Fruit fly (Drosophila melanogaster): ENCODE results near the gene Dscam2.

Dscam2 gene

DNA sequence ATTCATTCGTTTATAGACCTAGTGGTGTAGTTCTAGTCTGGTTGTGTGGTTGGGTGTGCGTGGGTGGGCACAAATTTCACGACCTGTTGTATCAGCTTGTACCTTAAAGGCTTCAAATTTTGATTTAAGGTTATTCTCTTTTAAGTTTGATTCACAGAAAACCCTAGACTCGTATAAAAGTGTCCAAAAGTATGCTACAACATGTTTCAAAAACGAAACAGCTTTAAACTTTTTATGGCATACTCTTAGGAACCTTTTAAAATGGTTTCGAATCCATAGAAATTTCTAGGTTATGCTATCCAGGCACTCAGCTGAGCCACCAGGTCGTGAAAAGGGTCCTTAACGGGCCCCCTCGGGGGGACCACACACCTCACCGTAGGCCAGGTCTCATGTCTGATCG lies 27.8 kb downstream of the Dscam2 start:
- TF ChIP-seq cnc (optimal IDR thresholded peaks at IDR 0.05) (no peak), CG11617 (GFP tag; optimal IDR thresholded peaks at IDR 0.05) (no peak), CG14711 (tag; optimal IDR thresholded peaks at IDR 0.05) (no peak), CG7101 (tag; optimal IDR thresholded peaks at IDR 0.05) (no peak), pad (GFP tag; optimal IDR thresholded peaks at IDR 0.05) (no peak), Clk (GFP tag; optimal IDR thresholded peaks at IDR 0.05) (no peak), tj (GFP tag; optimal IDR thresholded peaks at IDR 0.05) (no peak), bab1 (GFP tag; optimal IDR thresholded peaks at IDR 0.05) (no peak), Mnt (GFP tag; optimal IDR thresholded peaks at IDR 0.05) (no peak), toe (GFP tag; optimal IDR thresholded peaks at IDR 0.05) (no peak), cic (GFP tag; optimal IDR thresholded peaks at IDR 0.05) (no peak)

DNA sequence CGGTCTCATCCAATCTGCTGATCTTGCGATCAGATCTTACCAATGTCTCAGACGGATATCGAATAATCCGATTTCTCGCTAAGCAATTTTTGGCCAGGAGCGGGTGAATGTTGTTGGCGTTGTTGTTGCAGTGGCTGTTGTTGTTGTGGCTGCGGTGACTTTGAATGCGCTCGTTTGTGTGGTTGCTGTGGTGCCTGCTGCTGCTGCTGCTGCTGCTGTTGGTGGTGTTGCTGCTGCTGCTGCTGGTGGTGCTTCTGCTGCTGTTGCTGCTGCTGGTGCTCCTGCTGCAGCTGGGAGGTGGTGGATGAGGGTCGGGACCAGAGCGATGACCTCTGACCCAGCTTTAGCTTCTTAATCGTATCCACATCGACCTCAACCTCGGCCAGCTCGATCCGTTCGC lies 28.4 kb downstream of the Dscam2 start:
- TF ChIP-seq tj (GFP tag; optimal IDR thresholded peaks at IDR 0.05) (no peak), Mnt (GFP tag; optimal IDR thresholded peaks at IDR 0.05) (no peak), Hr96 (GFP tag; optimal IDR thresholded peaks at IDR 0.05) (no peak), bab1 (GFP tag; optimal IDR thresholded peaks at IDR 0.05) (no peak), kay (GFP tag; ENCODE audit: borderline replicate concordance) (no peak), CG1620 (GFP tag; optimal IDR thresholded peaks at IDR 0.05) (no peak), CG14711 (tag; optimal IDR thresholded peaks at IDR 0.05) (no peak), pad (GFP tag; optimal IDR thresholded peaks at IDR 0.05) (no peak), toe (GFP tag; optimal IDR thresholded peaks at IDR 0.05) (no peak), Crg-1 (GFP tag; optimal IDR thresholded peaks at IDR 0.05) (no peak), CG7101 (tag; optimal IDR thresholded peaks at IDR 0.05) (no peak), CG12768 (GFP tag; optimal IDR thresholded peaks at IDR 0.05) (no peak)

DNA sequence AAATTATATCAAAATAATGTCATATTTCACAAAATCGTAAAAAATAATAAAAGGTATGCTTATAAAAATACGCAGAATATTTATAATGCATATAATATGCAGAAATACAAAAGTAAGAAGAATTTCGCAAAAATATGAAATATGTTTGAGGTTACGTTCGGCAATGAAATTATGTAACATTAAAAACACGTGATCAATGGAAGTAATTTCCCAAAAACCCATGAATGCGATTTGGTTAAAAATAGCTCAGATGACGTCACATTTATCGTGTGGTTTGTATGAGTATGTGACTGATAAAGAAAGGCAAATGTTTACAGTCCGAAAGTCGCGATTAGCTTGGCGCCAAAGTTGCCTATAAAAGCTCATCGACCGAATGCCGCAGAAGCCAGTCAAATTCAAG lies 32.0 kb downstream of the Dscam2 start, which contains the start of gene CG8620:
CG8620 (plus strand) TSS at position 387 of the 400 bp plus-strand sequence.
- TF ChIP-seq CG7045 (GFP tag; optimal IDR thresholded peaks at IDR 0.05) (no peak), CG33017 (tag; optimal IDR thresholded peaks at IDR 0.05) (no peak), tj (GFP tag; optimal IDR thresholded peaks at IDR 0.05) (no peak), cnc (optimal IDR thresholded peaks at IDR 0.05) (no peak), toe (GFP tag; optimal IDR thresholded peaks at IDR 0.05) (no peak), kay (GFP tag; ENCODE audit: borderline replicate concordance) (no peak), ovo (GFP tag; optimal IDR thresholded peaks at IDR 0.05) (no peak), CG5204 (GFP tag; optimal IDR thresholded peaks at IDR 0.05) (no peak), CG1620 (GFP tag; optimal IDR thresholded peaks at IDR 0.05) (no peak), Clk (GFP tag; optimal IDR thresholded peaks at IDR 0.05) (no peak), cic (GFP tag; optimal IDR thresholded peaks at IDR 0.05) (no peak), bab1 (GFP tag; optimal IDR thresholded peaks at IDR 0.05) (no peak), CG14711 (tag; optimal IDR thresholded peaks at IDR 0.05) (no peak), Mnt (GFP tag; optimal IDR thresholded peaks at IDR 0.05) (no peak), Hr96 (GFP tag; optimal IDR thresholded peaks at IDR 0.05) (no peak), CG11617 (GFP tag; optimal IDR thresholded peaks at IDR 0.05) (no peak), CG12768 (GFP tag; optimal IDR thresholded peaks at IDR 0.05) (no peak), pad (GFP tag; optimal IDR thresholded peaks at IDR 0.05) (no peak), Crg-1 (GFP tag; optimal IDR thresholded peaks at IDR 0.05) (no peak)

DNA sequence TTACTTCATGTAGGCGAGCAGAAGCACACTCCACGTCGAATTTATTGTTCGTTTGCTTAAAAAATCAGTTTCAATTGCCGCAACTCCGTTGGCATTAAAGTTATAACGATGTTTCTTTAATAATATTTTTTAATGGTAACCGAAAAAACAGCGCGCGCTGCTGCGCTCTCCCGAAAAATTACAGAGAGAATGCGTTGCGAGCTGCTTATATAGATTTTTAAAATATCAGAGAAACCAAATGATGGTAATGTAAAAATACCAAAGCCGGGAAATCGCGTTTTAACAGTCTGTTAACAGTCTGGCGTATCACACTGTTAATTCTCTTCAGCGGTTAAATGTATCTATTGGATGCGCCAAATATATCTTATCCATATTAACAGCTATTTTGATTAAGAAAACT lies 32.8 kb downstream of the Dscam2 start, which contains the start of gene corn:
corn (minus strand) TSS at position 184 of the 400 bp plus-strand sequence.
- no peak for TF ChIP-seq kay (GFP tag; ENCODE audit: borderline replicate concordance)
- TF ChIP-seq bab1 (GFP tag; optimal IDR thresholded peaks at IDR 0.05) = no peak
- TF ChIP-seq CG11617 (GFP tag; optimal IDR thresholded peaks at IDR 0.05) = no peak
- TF ChIP-seq CG7101 (tag; optimal IDR thresholded peaks at IDR 0.05) = peak; percentile 6

DNA sequence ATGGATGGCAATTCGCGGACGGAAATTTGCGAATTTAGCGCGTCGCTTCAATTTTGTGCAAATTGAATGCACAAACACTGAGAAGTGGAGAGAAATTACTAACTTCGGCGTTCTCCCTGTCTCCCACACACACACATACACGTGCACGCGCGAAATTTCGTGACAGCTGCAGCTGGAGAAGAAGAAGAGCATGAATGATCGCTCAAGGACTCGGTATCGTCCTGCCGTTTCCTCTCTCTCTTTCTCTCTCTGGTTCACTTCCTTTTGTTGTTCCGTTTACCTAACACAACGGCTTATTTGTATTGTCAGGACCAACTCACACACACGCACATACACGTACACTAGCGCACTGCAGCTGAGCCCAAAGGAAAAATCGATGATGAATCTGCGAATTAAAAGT lies 33.5 kb downstream of the Dscam2 start:
- TF ChIP-seq tj (GFP tag; optimal IDR thresholded peaks at IDR 0.05) (no peak), CG11617 (GFP tag; optimal IDR thresholded peaks at IDR 0.05) (no peak), cic (GFP tag; optimal IDR thresholded peaks at IDR 0.05) (no peak), CG1620 (GFP tag; optimal IDR thresholded peaks at IDR 0.05) (no peak), toe (GFP tag; optimal IDR thresholded peaks at IDR 0.05) (no peak), Clk (GFP tag; optimal IDR thresholded peaks at IDR 0.05) (no peak), CG12768 (GFP tag; optimal IDR thresholded peaks at IDR 0.05) (no peak), CG33017 (tag; optimal IDR thresholded peaks at IDR 0.05) (no peak), CG7045 (GFP tag; optimal IDR thresholded peaks at IDR 0.05) (no peak), Mnt (GFP tag; optimal IDR thresholded peaks at IDR 0.05) (no peak), kay (GFP tag; ENCODE audit: borderline replicate concordance) (no peak), cnc (optimal IDR thresholded peaks at IDR 0.05) (no peak), Crg-1 (GFP tag; optimal IDR thresholded peaks at IDR 0.05) (no peak), bab1 (GFP tag; optimal IDR thresholded peaks at IDR 0.05) (no peak), ovo (GFP tag; optimal IDR thresholded peaks at IDR 0.05) (no peak), CG5204 (GFP tag; optimal IDR thresholded peaks at IDR 0.05) (no peak), Hr96 (GFP tag; optimal IDR thresholded peaks at IDR 0.05) (no peak)

DNA sequence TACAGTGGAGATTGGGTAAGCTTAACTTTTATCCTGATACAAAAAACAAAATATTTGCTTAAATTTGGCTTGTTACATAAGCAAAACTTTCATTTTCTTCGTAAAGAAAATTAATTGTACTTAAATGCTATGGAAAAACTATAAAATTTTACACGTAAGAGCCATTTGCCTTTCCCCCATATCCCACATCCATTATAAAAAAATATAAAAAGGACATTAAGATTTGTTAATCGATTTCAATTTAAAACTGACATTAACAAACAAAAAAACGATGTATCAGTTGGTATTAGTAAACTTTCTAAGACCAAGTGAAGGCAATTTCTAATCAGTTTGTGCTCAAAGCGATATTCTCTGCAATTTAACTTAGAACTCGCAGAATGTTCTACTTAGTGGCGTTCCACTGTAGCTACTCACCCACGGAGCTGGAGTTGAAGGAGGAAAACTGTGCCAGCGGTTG lies 34.2 kb downstream of the Dscam2 start:
- TF ChIP-seq cic (GFP tag; optimal IDR thresholded peaks at IDR 0.05) (no peak), bab1 (GFP tag; optimal IDR thresholded peaks at IDR 0.05) (no peak), CG5204 (GFP tag; optimal IDR thresholded peaks at IDR 0.05) (no peak)

DNA sequence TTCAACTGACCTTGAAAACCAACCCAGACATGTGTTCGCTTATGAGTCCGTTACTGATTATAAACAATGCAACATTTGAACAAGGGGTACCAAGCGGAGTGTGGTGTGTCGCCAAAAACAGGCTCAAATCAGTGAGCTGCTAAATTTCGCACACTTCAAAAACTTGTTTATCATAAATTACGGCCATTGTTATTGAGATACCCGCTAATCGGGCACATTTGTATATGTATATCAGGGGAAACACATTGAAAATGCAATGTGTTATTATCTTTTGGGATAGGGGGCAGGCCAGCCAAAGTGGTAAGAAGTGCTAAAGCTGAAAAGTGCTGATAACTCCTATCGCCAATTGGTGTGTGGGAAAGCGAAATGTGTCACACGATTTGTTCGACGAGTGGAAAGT lies 35.5 kb downstream of the Dscam2 start:
- TF ChIP-seq kay (GFP tag; ENCODE audit: borderline replicate concordance) (peak; percentile 26), Hr96 (GFP tag; optimal IDR thresholded peaks at IDR 0.05) (no peak)
